Worm (Caenorhabditis elegans): ENCODE measurements around the gene Y37D8A.3.

DNA sequence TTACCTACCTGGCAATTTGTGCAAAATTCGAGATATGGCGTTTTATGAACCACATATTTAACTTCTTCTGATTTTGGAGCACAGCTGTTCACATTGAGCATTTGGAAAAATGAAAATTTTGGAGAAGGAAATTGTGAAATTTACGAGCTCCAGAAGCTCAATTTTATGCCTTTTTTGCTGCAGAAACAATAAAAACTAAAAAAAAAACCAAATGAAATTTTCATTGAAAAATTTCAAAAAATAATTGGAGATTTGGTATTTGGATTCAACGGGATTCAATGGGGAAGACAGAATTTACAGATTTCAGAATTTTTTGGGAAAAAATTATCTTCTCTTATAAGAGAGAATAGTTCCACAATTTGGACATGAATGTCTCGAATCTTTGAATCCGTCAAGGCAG is 27.5 kb downstream of the Y37D8A.3 start, which contains the start of gene Y37D8A.26:
- no peak for TF ChIP-seq ets-7 (tag; optimal IDR thresholded peaks at IDR 0.05)
- no peak for TF ChIP-seq ama-1 (optimal IDR thresholded peaks at IDR 0.05)
- no peak for TF ChIP-seq tbx-11 (GFP tag; IDR thresholded peaks at IDR 0.05)
- no peak for TF ChIP-seq hnd-1 (tag; optimal IDR thresholded peaks at IDR 0.05)

Measured in whole organism, early embryonic.